Worm (Caenorhabditis elegans) whole organism, late embryonic: ENCODE data around the gene C17C3.9.

Source experiments
- ama-1 ChIP-seq: fragments of 150-350 bp; optimal IDR thresholded peaks from 2 replicates; lab custom pipeline; 2014
- ceh-31 ChIP-seq: sonication (generic microtip); optimal IDR thresholded peaks from 2 replicates; lab custom pipeline; 2016; ENCODE audit warnings: missing genetic modification characterization, missing compliant biosample characterization
- ets-4 ChIP-seq: sonication (generic microtip); optimal IDR thresholded peaks from 2 replicates; lab custom pipeline; 2016; ENCODE audit warnings: missing genetic modification characterization, missing compliant biosample characterization
- fax-1 ChIP-seq: sonication (generic microtip); optimal IDR thresholded peaks from 2 replicates; lab custom pipeline; 2016; ENCODE audit warnings: missing genotype, missing genetic modification characterization, missing compliant biosample characterization

- TF ChIP-seq fax-1 (tag; lab: Kevin White, UChicago) (no peak), ceh-31 (tag; lab: Kevin White, UChicago) (no peak), ama-1 (no peak), ets-4 (no peak)
Measured at ce11 chrII:5554317-5554716, 22.2 kb upstream of the C17C3.9 start, which contains the start of gene ins-12.
